Worm (Caenorhabditis elegans): ENCODE measurements around the gene cpf-1.

The cpf-1 gene

ce11 chrII:8602337-8602944, at the start of gene cpf-1, which contains the start of gene rpl-26:
Gene cpf-1, minus strand, starts transcription at chrII:8602440.
Gene rpl-26, plus strand, starts transcription at chrII:8602785.
- peak; percentile 49 for TF ChIP-seq sem-4 (tag; optimal IDR thresholded peaks at IDR 0.05)
- peak; percentile 77 for TF ChIP-seq C34F6.9 (tag; optimal IDR thresholded peaks at IDR 0.05)
- TF ChIP-seq nhr-25 (tag; optimal IDR thresholded peaks at IDR 0.05): no peak
- TF ChIP-seq nhr-129 (tag; optimal IDR thresholded peaks at IDR 0.05): peak; percentile 47
- TF ChIP-seq elt-3 (tag; optimal IDR thresholded peaks at IDR 0.05): no peak
- peak; percentile 4 for TF ChIP-seq sma-3 (GFP tag; optimal IDR thresholded peaks at IDR 0.05)
- TF ChIP-seq unc-55 (GFP tag; optimal IDR thresholded peaks at IDR 0.05): peak; percentile 75
- TF ChIP-seq crh-2 (tag; optimal IDR thresholded peaks at IDR 0.05): peak; percentile 60
- no peak for TF ChIP-seq unc-62 (GFP tag; optimal IDR thresholded peaks at IDR 0.05)
- TF ChIP-seq sma-9 (GFP tag; optimal IDR thresholded peaks at IDR 0.05): peak; percentile 24
- no peak for TF ChIP-seq sma-9 (tag; optimal IDR thresholded peaks at IDR 0.05)
- peak; percentile 22 to 89 for TF ChIP-seq lsy-2 (tag; optimal IDR thresholded peaks at IDR 0.05)
- peak; percentile 33 for TF ChIP-seq fos-1 (tag; optimal IDR thresholded peaks at IDR 0.05)
- TF ChIP-seq blmp-1 (tag; optimal IDR thresholded peaks at IDR 0.05; ENCODE audit: insufficient read depth): no peak
- peak; percentile 71 for TF ChIP-seq gmeb-1 (tag; optimal IDR thresholded peaks at IDR 0.05)
- no peak for TF ChIP-seq Y55F3AM.14 (GFP tag; optimal IDR thresholded peaks at IDR 0.05)
- TF ChIP-seq nhr-6 (tag; optimal IDR thresholded peaks at IDR 0.05): no peak
- peak; percentile 75 for TF ChIP-seq snpc-4 (tag; optimal IDR thresholded peaks at IDR 0.05)

- TF ChIP-seq nhr-12 (tag; optimal IDR thresholded peaks at IDR 0.05) (no peak), nhr-129 (tag; optimal IDR thresholded peaks at IDR 0.05) (peak; percentile 53), ceh-16 (tag; optimal IDR thresholded peaks at IDR 0.05) (no peak), C34F6.9 (tag; optimal IDR thresholded peaks at IDR 0.05) (peak; percentile 67), sma-3 (GFP tag; optimal IDR thresholded peaks at IDR 0.05) (peak; percentile 20), sma-9 (GFP tag; optimal IDR thresholded peaks at IDR 0.05) (peak; percentile 46), sma-9 (tag; optimal IDR thresholded peaks at IDR 0.05) (no peak), F13H6.1 (tag; optimal IDR thresholded peaks at IDR 0.05) (no peak), crh-2 (tag; optimal IDR thresholded peaks at IDR 0.05) (peak; percentile 3), mdl-1 (tag; optimal IDR thresholded peaks at IDR 0.05) (no peak), elt-1 (tag; optimal IDR thresholded peaks at IDR 0.05) (no peak)
Observed at ce11 chrII:8650644-8651159, 48.5 kb upstream of the cpf-1 start, which contains the start of gene pyr-1. Gene pyr-1, plus strand, starts transcription at chrII:8651109.

ce11 chrII:8648843-8649242, 46.6 kb upstream of the cpf-1 start:
- TF ChIP-seq peb-1 (tag; optimal IDR thresholded peaks at IDR 0.05): no peak
- TF ChIP-seq C34F6.9 (tag; optimal IDR thresholded peaks at IDR 0.05): no peak
- no peak for TF ChIP-seq elt-1 (tag; optimal IDR thresholded peaks at IDR 0.05)
- no peak for TF ChIP-seq ceh-16 (tag; optimal IDR thresholded peaks at IDR 0.05)
- no peak for TF ChIP-seq nhr-25 (tag; optimal IDR thresholded peaks at IDR 0.05)
- no peak for TF ChIP-seq F13H6.1 (tag; optimal IDR thresholded peaks at IDR 0.05)

ce11 chrII:8646437-8646836, 44.2 kb upstream of the cpf-1 start:
- no peak for TF ChIP-seq peb-1 (tag; optimal IDR thresholded peaks at IDR 0.05)
- TF ChIP-seq mab-5 (tag; optimal IDR thresholded peaks at IDR 0.05): no peak
- TF ChIP-seq elt-1 (tag; optimal IDR thresholded peaks at IDR 0.05): no peak
- TF ChIP-seq ztf-11 (tag; optimal IDR thresholded peaks at IDR 0.05): no peak
- no peak for TF ChIP-seq nhr-237 (tag; optimal IDR thresholded peaks at IDR 0.05)
- TF ChIP-seq lin-13 (GFP tag; optimal IDR thresholded peaks at IDR 0.05): no peak
- no peak for TF ChIP-seq mbf-1 (tag; optimal IDR thresholded peaks at IDR 0.05)

ce11 chrII:8643627-8644356, 41.6 kb upstream of the cpf-1 start:
- TF ChIP-seq F13H6.1 (tag; optimal IDR thresholded peaks at IDR 0.05) (peak; percentile 20), sma-9 (GFP tag; optimal IDR thresholded peaks at IDR 0.05) (no peak), sma-9 (tag; optimal IDR thresholded peaks at IDR 0.05) (no peak)

- TF ChIP-seq crh-2 (tag; optimal IDR thresholded peaks at IDR 0.05): no peak
- no peak for TF ChIP-seq skn-1 (tag; optimal IDR thresholded peaks at IDR 0.05)
- no peak for TF ChIP-seq peb-1 (tag; optimal IDR thresholded peaks at IDR 0.05)
- TF ChIP-seq egl-27 (tag; optimal IDR thresholded peaks at IDR 0.05): no peak
- TF ChIP-seq lin-39 (tag; optimal IDR thresholded peaks at IDR 0.05): no peak
- no peak for TF ChIP-seq nhr-129 (tag; optimal IDR thresholded peaks at IDR 0.05)
- no peak for TF ChIP-seq snpc-4 (tag; optimal IDR thresholded peaks at IDR 0.05)
- TF ChIP-seq nhr-237 (tag; optimal IDR thresholded peaks at IDR 0.05): no peak
- TF ChIP-seq nhr-23 (tag; optimal IDR thresholded peaks at IDR 0.05): no peak
- TF ChIP-seq R02D3.7 (tag; optimal IDR thresholded peaks at IDR 0.05): no peak
- no peak for TF ChIP-seq mdl-1 (tag; optimal IDR thresholded peaks at IDR 0.05)
Observed at ce11 chrII:8642376-8642775, 40.1 kb upstream of the cpf-1 start.

All from whole organism, L2 larva.